Worm (Caenorhabditis elegans): ENCODE measurements around the gene aagr-3.

Gene aagr-3

DNA sequence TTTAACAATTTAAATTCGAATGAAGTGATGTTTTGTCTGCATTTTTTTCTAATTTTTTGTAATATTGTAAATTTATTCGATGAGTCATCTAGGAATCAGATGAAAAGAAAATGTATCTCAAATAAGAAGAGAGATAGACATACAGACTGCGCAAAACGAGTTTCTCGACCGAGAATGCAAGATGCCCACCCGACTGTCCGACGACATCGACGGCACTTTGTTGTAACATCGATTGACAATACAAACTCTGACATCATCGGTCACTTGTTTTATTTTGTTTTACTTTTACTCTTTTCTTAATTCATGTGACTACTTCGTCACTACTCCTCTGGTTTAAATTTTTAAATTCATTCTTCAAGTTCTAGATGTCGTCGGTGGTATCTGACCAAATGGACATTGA, 11.5 kb upstream of the aagr-3 start, which contains the start of gene sta-2 (continued):
- TF ChIP-seq lin-15B (tag; optimal IDR thresholded peaks at IDR 0.05) (no peak), xbp-1 (tag; optimal IDR thresholded peaks at IDR 0.05) (no peak), hlh-4 (tag; optimal IDR thresholded peaks at IDR 0.05) (no peak), ceh-82 (tag; optimal IDR thresholded peaks at IDR 0.05) (no peak), ztf-11 (tag; optimal IDR thresholded peaks at IDR 0.05) (no peak), pag-3 (tag; optimal IDR thresholded peaks at IDR 0.05; ENCODE audit: borderline replicate concordance, insufficient read depth) (no peak), sup-37 (GFP tag; optimal IDR thresholded peaks at IDR 0.05) (no peak), C34B4.2 (tag; optimal IDR thresholded peaks at IDR 0.05) (no peak), lsy-2 (tag; optimal IDR thresholded peaks at IDR 0.05) (peak in 1 of 2 experiments; percentile 48), unc-30 (tag; optimal IDR thresholded peaks at IDR 0.05) (no peak), nhr-90 (tag; optimal IDR thresholded peaks at IDR 0.05; ENCODE audit: poor library complexity) (peak; percentile 26), swsn-7 (tag; optimal IDR thresholded peaks at IDR 0.05) (no peak), dsc-1 (tag; optimal IDR thresholded peaks at IDR 0.05) (no peak), hlh-17 (GFP tag; optimal IDR thresholded peaks at IDR 0.05; ENCODE audit: borderline replicate concordance) (no peak), blmp-1 (tag; optimal IDR thresholded peaks at IDR 0.05) (peak; percentile 86), snpc-4 (tag; optimal IDR thresholded peaks at IDR 0.05) (no peak), nhr-19 (GFP tag; conservative IDR thresholded peaks at IDR 0.05) (no peak), zag-1 (tag; optimal IDR thresholded peaks at IDR 0.05) (no peak), jun-1 (tag; optimal IDR thresholded peaks at IDR 0.05) (no peak), lin-14 (GFP tag; optimal IDR thresholded peaks at IDR 0.05) (peak; percentile 69), unc-130 (tag; optimal IDR thresholded peaks at IDR 0.05) (peak; percentile 35), nhr-85 (tag) (peak; percentile 93), fkh-10 (GFP tag; optimal IDR thresholded peaks at IDR 0.05) (no peak), mab-9 (GFP tag; IDR thresholded peaks at IDR 0.05) (no peak), fkh-4 (tag; optimal IDR thresholded peaks at IDR 0.05; ENCODE audit: borderline replicate concordance) (no peak), pqm-1 (tag; optimal IDR thresholded peaks at IDR 0.05) (no peak), mef-2 (tag; optimal IDR thresholded peaks at IDR 0.05) (no peak), lin-35 (GFP tag; optimal IDR thresholded peaks at IDR 0.05) (peak in 1 of 2 experiments; percentile 57), fos-1 (tag; optimal IDR thresholded peaks at IDR 0.05) (no peak), ceh-88 (GFP tag; IDR thresholded peaks at IDR 0.05) (no peak), snu-23 (GFP tag; optimal IDR thresholded peaks at IDR 0.05) (peak; percentile 66), isw-1 (GFP tag; IDR thresholded peaks at IDR 0.05) (no peak), nhr-11 (tag; optimal IDR thresholded peaks at IDR 0.05) (no peak), ets-5 (GFP tag; IDR thresholded peaks at IDR 0.05) (no peak), egl-27 (tag; optimal IDR thresholded peaks at IDR 0.05) (no peak), mep-1 (tag; optimal IDR thresholded peaks at IDR 0.05) (no peak), C04F5.9 (tag; optimal IDR thresholded peaks at IDR 0.05) (no peak), dpl-1 (GFP tag; optimal IDR thresholded peaks at IDR 0.05) (no peak), efl-1 (optimal IDR thresholded peaks at IDR 0.05) (no peak), efl-1 (GFP tag; optimal IDR thresholded peaks at IDR 0.05 in 1 of 2) (peak in 1 of 2 experiments; percentile 64), sptf-1 (tag; optimal IDR thresholded peaks at IDR 0.05) (no peak), aha-1 (tag; optimal IDR thresholded peaks at IDR 0.05) (no peak), tbx-2 (tag; optimal IDR thresholded peaks at IDR 0.05) (peak; percentile 47), lir-3 (tag; optimal IDR thresholded peaks at IDR 0.05; ENCODE audit: poor library complexity) (no peak), elt-2 (tag; optimal IDR thresholded peaks at IDR 0.05) (no peak), F16B12.6 (tag; optimal IDR thresholded peaks at IDR 0.05) (no peak), nhr-12 (tag; optimal IDR thresholded peaks at IDR 0.05) (no peak), ceh-8 (GFP tag; optimal IDR thresholded peaks at IDR 0.05) (no peak), sox-4 (tag; optimal IDR thresholded peaks at IDR 0.05) (no peak), Y116A8C.19 (tag; optimal IDR thresholded peaks at IDR 0.05; ENCODE audit: borderline replicate concordance) (no peak), ama-1 (optimal IDR thresholded peaks at IDR 0.05) (no peak), nhr-71 (tag; optimal IDR thresholded peaks at IDR 0.05) (peak; percentile 67), fkh-8 (tag; optimal IDR thresholded peaks at IDR 0.05) (no peak), ces-1 (GFP tag; optimal IDR thresholded peaks at IDR 0.05) (no peak)
